Worm (Caenorhabditis elegans) whole organism, midembryonic: ENCODE data around the gene C12D12.3.

Source experiments
- T22C8.4 ChIP-seq: fragments of 200-800 bp; sonication (Bioruptor generic); IDR thresholded peaks from 2 replicates; pipeline ENCODE4 v1.3.6; 2022; ENCODE audit warnings: missing genetic modification characterization, missing compliant biosample characterization
- cog-1 ChIP-seq: sonication (generic microtip); optimal IDR thresholded peaks from 2 replicates; lab custom pipeline; 2016; ENCODE audit warnings: missing genetic modification characterization, missing compliant biosample characterization
- flt-1 ChIP-seq: fragments of 200-800 bp; sonication (Bioruptor generic); IDR thresholded peaks from 2 replicates; pipeline ENCODE4 v1.3.6; 2022; ENCODE audit warnings: missing genetic modification characterization, missing compliant biosample characterization
- klf-2 ChIP-seq: fragments of 200-800 bp; sonication (Bioruptor generic); conservative IDR thresholded peaks from 2 replicates; pipeline ENCODE4 v1.3.6; 2022; ENCODE audit warnings: missing genetic modification reagents, missing genetic modification characterization, missing compliant biosample characterization
- med-1 ChIP-seq: sonication (generic microtip); optimal IDR thresholded peaks from 2 replicates; lab custom pipeline; 2017; ENCODE audit warnings: missing genetic modification characterization, mild to moderate bottlenecking, missing compliant biosample characterization, antibody characterized with exemption, missing genetic modification reagents; ENCODE audit not compliant: insufficient read depth
- tab-1 ChIP-seq: fragments of 200-800 bp; sonication (Bioruptor generic); IDR thresholded peaks from 2 replicates; pipeline ENCODE4 v1.3.6; 2022; ENCODE audit warnings: missing genetic modification characterization, missing compliant biosample characterization
- ztf-23 ChIP-seq: fragments of 200-800 bp; sonication (Bioruptor generic); IDR thresholded peaks from 2 replicates; pipeline ENCODE4 v1.3.6; 2022; ENCODE audit warnings: missing genetic modification reagents, missing genetic modification characterization, missing compliant biosample characterization
- ztf-29 ChIP-seq: fragments of 200-800 bp; sonication (Bioruptor generic); IDR thresholded peaks from 2 replicates; pipeline ENCODE4 v1.3.6; 2022; ENCODE audit warnings: missing genetic modification reagents, missing genetic modification characterization, missing compliant biosample characterization

ce11 chrX:3455561-3455960 is 33.5 kb upstream of the C12D12.3 start:
- no peak for TF ChIP-seq ztf-29 (GFP tag; lab: Robert Waterston, UW)
- TF ChIP-seq flt-1 (GFP tag; lab: Robert Waterston, UW): no peak
- no peak for TF ChIP-seq med-1 (GFP tag; lab: Kevin White, UChicago)
- no peak for TF ChIP-seq cog-1 (tag; lab: Kevin White, UChicago)
- no peak for TF ChIP-seq klf-2 (GFP tag; lab: Robert Waterston, UW)
- TF ChIP-seq T22C8.4 (GFP tag; lab: Robert Waterston, UW): no peak
- no peak for TF ChIP-seq ztf-23 (GFP tag; lab: Robert Waterston, UW)
- no peak for TF ChIP-seq tab-1 (GFP tag; lab: Robert Waterston, UW)
